Worm (Caenorhabditis elegans): ENCODE measurements around the gene irld-3.

DNA sequence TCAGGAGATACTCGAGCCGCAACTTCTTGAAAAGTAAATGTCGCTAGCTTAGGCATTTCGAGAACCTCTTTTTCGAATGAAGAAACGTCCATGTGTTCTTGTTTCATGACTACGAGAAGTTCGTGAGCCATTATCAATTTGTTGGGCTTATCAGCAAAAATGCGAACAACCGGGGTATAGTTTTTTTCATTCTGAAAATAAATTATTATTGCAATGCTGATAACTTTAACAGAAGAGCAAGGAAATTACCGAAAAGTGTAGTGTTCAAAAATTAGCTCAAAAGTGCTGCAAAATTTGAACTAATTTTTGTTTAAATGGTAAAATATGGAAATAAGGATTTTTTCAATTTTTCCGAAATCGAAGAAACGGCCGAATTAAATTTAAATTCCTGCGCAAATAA is 26.2 kb downstream of the irld-3 start:
- TF ChIP-seq sea-1 (GFP tag; conservative IDR thresholded peaks at IDR 0.05): no peak
- no peak for TF ChIP-seq ama-1 (optimal IDR thresholded peaks at IDR 0.05)
- no peak for TF ChIP-seq ets-7 (tag; optimal IDR thresholded peaks at IDR 0.05)
- TF ChIP-seq B0310.2 (tag; optimal IDR thresholded peaks at IDR 0.05): no peak
- TF ChIP-seq pes-1 (GFP tag; IDR thresholded peaks at IDR 0.05): no peak
- TF ChIP-seq tbx-11 (GFP tag; IDR thresholded peaks at IDR 0.05): no peak
- TF ChIP-seq ceh-36 (tag; optimal IDR thresholded peaks at IDR 0.05): no peak
- TF ChIP-seq ceh-13 (GFP tag; optimal IDR thresholded peaks at IDR 0.05): no peak
- no peak for TF ChIP-seq tra-4 (tag; optimal IDR thresholded peaks at IDR 0.05)
- no peak for TF ChIP-seq hnd-1 (tag; optimal IDR thresholded peaks at IDR 0.05)
- no peak for TF ChIP-seq flt-1 (GFP tag; IDR thresholded peaks at IDR 0.05)
- TF ChIP-seq aly-1 (tag; optimal IDR thresholded peaks at IDR 0.05): no peak
- TF ChIP-seq scrt-1 (GFP tag; IDR thresholded peaks at IDR 0.05): no peak
- TF ChIP-seq hmg-4 (GFP tag; optimal IDR thresholded peaks at IDR 0.05): no peak
